Fruit fly (Drosophila melanogaster): ENCODE data around the gene Pgam5.

DNA sequence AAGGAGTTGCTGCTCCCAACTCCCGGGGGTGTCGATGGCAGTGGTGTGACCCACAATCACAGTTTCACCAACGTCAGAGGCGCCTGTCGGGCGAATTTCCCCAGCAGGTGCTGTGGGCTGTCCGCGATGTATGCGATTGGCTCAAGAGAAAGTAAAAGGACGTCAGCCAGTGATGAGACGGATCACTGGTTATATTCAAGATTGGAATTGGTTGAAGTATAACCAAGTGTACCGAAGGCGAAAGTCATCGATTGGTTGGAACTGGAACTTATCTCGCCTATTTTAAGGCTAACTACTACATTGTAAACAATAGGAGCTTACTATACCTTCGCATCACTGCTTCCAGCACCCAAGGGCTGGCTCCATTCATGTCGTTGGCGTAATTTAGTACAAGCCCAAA lies 29.7 kb upstream of the Pgam5 start, which contains the start of gene CG32801:
- TF ChIP-seq h (optimal IDR thresholded peaks at IDR 0.05) (no peak), CG33557 (GFP tag; optimal IDR thresholded peaks at IDR 0.05) (no peak), Adf1 (GFP tag; IDR thresholded peaks at IDR 0.05) (no peak), MESR4 (GFP tag; optimal IDR thresholded peaks at IDR 0.05) (no peak), HmgZ (tag; optimal IDR thresholded peaks at IDR 0.05) (no peak), ttk (GFP tag; IDR thresholded peaks at IDR 0.05) (no peak)

Measured in whole organism, embryonic.